Fruit fly (Drosophila melanogaster): ENCODE measurements around the gene ssp2.

Gene ssp2

DNA sequence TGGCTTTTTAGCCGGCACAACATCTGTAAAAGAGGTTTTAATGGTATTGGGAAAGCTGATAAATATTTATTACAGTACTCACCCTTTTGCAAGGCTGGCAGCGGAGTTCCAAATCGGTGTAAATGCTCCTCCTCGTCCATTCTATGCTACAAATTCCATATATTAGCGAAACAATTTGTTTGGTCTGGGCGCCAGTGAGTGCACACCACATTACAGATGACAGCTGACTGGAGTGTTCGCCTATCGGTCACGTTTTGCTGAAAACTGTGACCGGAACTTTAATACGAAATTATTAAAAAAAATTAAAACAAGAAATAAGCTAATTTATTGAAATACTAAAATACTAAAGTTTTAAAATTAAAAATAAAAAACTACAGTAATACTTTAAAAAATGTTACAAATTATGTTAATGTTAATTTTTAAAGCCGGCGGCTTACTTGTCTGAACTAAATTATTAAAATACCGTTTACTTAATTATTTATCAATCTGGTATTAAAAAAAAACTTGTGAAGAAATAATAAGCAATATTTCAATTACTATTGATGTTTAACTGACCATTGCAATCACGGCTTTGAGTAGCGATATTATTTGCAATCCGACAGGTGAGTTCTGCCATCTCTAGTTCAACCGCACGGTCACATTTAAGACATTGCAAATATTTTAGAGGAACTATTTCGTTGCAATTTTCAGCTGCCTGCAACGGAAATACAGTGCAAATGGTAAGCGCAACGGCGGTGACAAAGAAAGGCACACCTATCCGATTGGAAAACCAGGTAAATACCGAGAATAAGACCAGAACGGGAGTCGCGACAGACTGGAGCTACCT lies 36.0 kb upstream of the ssp2 start, which contains the start of the genes CG8833 and DCTN1-p150 (continued):
- TF ChIP-seq Bdp1 (GFP tag; optimal IDR thresholded peaks at IDR 0.05) (no peak), CG11398 (GFP tag; optimal IDR thresholded peaks at IDR 0.05) (no peak), Pdp1 (GFP tag; optimal IDR thresholded peaks at IDR 0.05) (peak in 1 of 2 experiments; percentile 42), Opbp (GFP tag; IDR thresholded peaks at IDR 0.05; ENCODE audit: partially characterized antibody) (peak; percentile 37; the same call in 1 of the 3 replicates), CG13775 (GFP tag; optimal IDR thresholded peaks at IDR 0.05) (peak; percentile 66), CG2202 (tag; optimal IDR thresholded peaks at IDR 0.05) (no peak), CG2129 (GFP tag; IDR thresholded peaks at IDR 0.05; ENCODE audit: partially characterized antibody) (no peak), gro (GFP tag; optimal IDR thresholded peaks at IDR 0.05) (no peak), dan (GFP tag; IDR thresholded peaks at IDR 0.05) (no peak), CG17361 (GFP tag; IDR thresholded peaks at IDR 0.05) (peak; percentile 72), toy (GFP tag; IDR thresholded peaks at IDR 0.05) (no peak), Hmx (GFP tag; optimal IDR thresholded peaks at IDR 0.05) (no peak), tna (GFP tag; IDR thresholded peaks at IDR 0.05; ENCODE audit: partially characterized antibody) (no peak), NC2α (GFP tag; optimal IDR thresholded peaks at IDR 0.05) (no peak), insv (GFP tag; optimal IDR thresholded peaks at IDR 0.05) (peak in 1 of 2 experiments; percentile 30), dysf (GFP tag; IDR thresholded peaks at IDR 0.05) (peak; percentile 49; the same call in 1 of the 3 replicates), CG1602 (GFP tag; optimal IDR thresholded peaks at IDR 0.05) (peak; percentile 44), p53 (GFP tag; optimal IDR thresholded peaks at IDR 0.05) (no peak), en (GFP tag; optimal IDR thresholded peaks at IDR 0.05) (no peak), Elba2 (GFP tag; optimal IDR thresholded peaks at IDR 0.05) (peak; percentile 50), hth (optimal IDR thresholded peaks at IDR 0.05) (no peak), vvl (GFP tag; IDR thresholded peaks at IDR 0.05) (no peak; the same call in 1 of the 2 replicates), CG1792 (GFP tag; optimal IDR thresholded peaks at IDR 0.05) (no peak), psq (GFP tag; optimal IDR thresholded peaks at IDR 0.05) (no peak), CG18764 (GFP tag; optimal IDR thresholded peaks at IDR 0.05) (no peak), CG3847 (GFP tag; IDR thresholded peaks at IDR 0.05) (peak; percentile 39; the same call in 1 of the 2 replicates), CG16863 (GFP tag; optimal IDR thresholded peaks at IDR 0.05) (peak; percentile 4), trh (GFP tag; optimal IDR thresholded peaks at IDR 0.05) (no peak), Stat92E (GFP tag; optimal IDR thresholded peaks at IDR 0.05) (no peak), CG12219 (GFP tag; optimal IDR thresholded peaks at IDR 0.05) (no peak), NFAT (GFP tag; IDR thresholded peaks at IDR 0.05) (peak; percentile 41; the same call in 1 of the 2 replicates), Mrtf (GFP tag; IDR thresholded peaks at IDR 0.05) (no peak), sob (GFP tag; IDR thresholded peaks at IDR 0.05) (no peak), CG8388 (GFP tag; optimal IDR thresholded peaks at IDR 0.05) (no peak), GATAe (GFP tag; conservative IDR thresholded peaks at IDR 0.05) (no peak), CG9727 (GFP tag; optimal IDR thresholded peaks at IDR 0.05) (peak; percentile 47), shn (GFP tag; optimal IDR thresholded peaks at IDR 0.05) (peak; percentile 30), Vsx1 (GFP tag; optimal IDR thresholded peaks at IDR 0.05) (no peak), Mad (GFP tag; optimal IDR thresholded peaks at IDR 0.05) (peak; percentile 9), repo (GFP tag; optimal IDR thresholded peaks at IDR 0.05) (no peak), B-H2 (GFP tag; optimal IDR thresholded peaks at IDR 0.05) (peak; percentile 9), sr (GFP tag; IDR thresholded peaks at IDR 0.05) (no peak), ems (GFP tag; optimal IDR thresholded peaks at IDR 0.05) (no peak), abd-A (tag; optimal IDR thresholded peaks at IDR 0.05) (no peak), CG9797 (GFP tag; optimal IDR thresholded peaks at IDR 0.05) (peak; percentile 53), slp2 (GFP tag; optimal IDR thresholded peaks at IDR 0.05) (peak; percentile 10), CG12391 (tag; optimal IDR thresholded peaks at IDR 0.05) (peak; percentile 70), Hey (tag; optimal IDR thresholded peaks at IDR 0.05) (no peak), CG17829 (tag; optimal IDR thresholded peaks at IDR 0.05) (peak; percentile 21), Dll (GFP tag; IDR thresholded peaks at IDR 0.05; ENCODE audit: partially characterized antibody) (peak; percentile 67; the same call in 3 of the 4 replicates)
